In genomic region chrX:18830396-18830795, dm6 we compare ENCODE assay signal across 1 fruit fly cellular context.
TF ChIP-seq lines count a peak whose summit lies in the region.

CG7101 (plus strand) TSS chrX:18830591.

TF ChIP-seq in whole organism, embryonic, 481 proteins besides CTCF, POLR2A, EP300 and RAD21 (continued from another document):
- TF ChIP-seq CG12299 (tag; optimal IDR thresholded peaks at IDR 0.05; lab: Kevin White, UChicago) (no peak), Dp (GFP tag; optimal IDR thresholded peaks at IDR 0.05; lab: Kevin White, UChicago) (peak; percentile 71), Rfx (GFP tag; IDR thresholded peaks at IDR 0.05; lab: Robert Waterston, UW) (peak; percentile 21; the same call in 1 of the 2 replicates), Ets65A (GFP tag; lab: Kevin White, UChicago) (no peak), eve (GFP tag; optimal IDR thresholded peaks at IDR 0.05; lab: Kevin White, UChicago) (no peak), CG3995 (GFP tag; optimal IDR thresholded peaks at IDR 0.05; lab: Kevin White, UChicago) (peak; percentile 94), row (GFP tag; IDR thresholded peaks at IDR 0.05; lab: Robert Waterston, UW) (peak; percentile 31; the same call in 1 of the 3 replicates), CG7928 (GFP tag; optimal IDR thresholded peaks at IDR 0.05; lab: Kevin White, UChicago) (no peak), CG12659 (GFP tag; optimal IDR thresholded peaks at IDR 0.05; lab: Kevin White, UChicago) (peak; percentile 47), unc-4 (GFP tag; IDR thresholded peaks at IDR 0.05; lab: Robert Waterston, UW; ENCODE audit: partially characterized antibody) (peak; percentile 61), mld (GFP tag; IDR thresholded peaks at IDR 0.05; lab: Robert Waterston, UW; ENCODE audit: partially characterized antibody) (peak; percentile 61; the same call in 1 of the 3 replicates), CG14441 (GFP tag; IDR thresholded peaks at IDR 0.05; lab: Robert Waterston, UW) (no peak), chinmo (GFP tag; IDR thresholded peaks at IDR 0.05; lab: Robert Waterston, UW; ENCODE audit: partially characterized antibody) (0 out of 4 replicates have a peak, but pooled peaks have one; percentile 76), CG6854 (GFP tag; optimal IDR thresholded peaks at IDR 0.05; lab: Kevin White, UChicago) (no peak), dmrt99B (tag; optimal IDR thresholded peaks at IDR 0.05; lab: Kevin White, UChicago) (no peak), Sin3A (optimal IDR thresholded peaks at IDR 0.05; lab: Kevin White, UChicago) (peak; percentile 9), Sry-δ (GFP tag; optimal IDR thresholded peaks at IDR 0.05; lab: Kevin White, UChicago) (peak; percentile 64), CG9876 (GFP tag; optimal IDR thresholded peaks at IDR 0.05; lab: Kevin White, UChicago) (no peak), bbx (GFP tag; IDR thresholded peaks at IDR 0.05; lab: Robert Waterston, UW; ENCODE audit: partially characterized antibody) (peak; percentile 70), nmo (GFP tag; optimal IDR thresholded peaks at IDR 0.05; lab: Kevin White, UChicago) (peak; percentile 2), amos (GFP tag; IDR thresholded peaks at IDR 0.05; lab: Robert Waterston, UW; ENCODE audit: partially characterized antibody) (peak; percentile 63), vvl (GFP tag; IDR thresholded peaks at IDR 0.05; lab: Robert Waterston, UW) (0 out of 2 replicates have a peak, but pooled peaks have one; percentile 14), br (optimal IDR thresholded peaks at IDR 0.05; lab: Kevin White, UChicago) (no peak), CG34422 (GFP tag; IDR thresholded peaks at IDR 0.05; lab: Robert Waterston, UW) (peak; percentile 89), HLHmδ (GFP tag; optimal IDR thresholded peaks at IDR 0.05; lab: Kevin White, UChicago) (no peak), HLH4C (GFP tag; IDR thresholded peaks at IDR 0.05; lab: Robert Waterston, UW; ENCODE audit: partially characterized antibody) (peak; percentile 79), Lhr (GFP tag; optimal IDR thresholded peaks at IDR 0.05; lab: Kevin White, UChicago) (peak; percentile 55), ato (GFP tag; IDR thresholded peaks at IDR 0.05; lab: Robert Waterston, UW; ENCODE audit: partially characterized antibody) (peak; percentile 72), CG30020 (tag; optimal IDR thresholded peaks at IDR 0.05; lab: Kevin White, UChicago) (peak; percentile 25), ap (GFP tag; IDR thresholded peaks at IDR 0.05; lab: Robert Waterston, UW) (no peak), CG7963 (GFP tag; IDR thresholded peaks at IDR 0.05; lab: Robert Waterston, UW; ENCODE audit: partially characterized antibody) (peak; percentile 70), MBD-R2 (GFP tag; IDR thresholded peaks at IDR 0.05; lab: Robert Waterston, UW) (peak; percentile 78), CG18764 (GFP tag; optimal IDR thresholded peaks at IDR 0.05; lab: Kevin White, UChicago) (no peak), CG1603 (tag; optimal IDR thresholded peaks at IDR 0.05; lab: Kevin White, UChicago) (peak; percentile 59), CG34224 (GFP tag; IDR thresholded peaks at IDR 0.05; lab: Robert Waterston, UW; ENCODE audit: partially characterized antibody) (peak; percentile 73; the same call in 2 of the 3 replicates), CG13287 (GFP tag; IDR thresholded peaks at IDR 0.05; lab: Robert Waterston, UW; ENCODE audit: partially characterized antibody) (peak; percentile 79), Opbp (GFP tag; IDR thresholded peaks at IDR 0.05; lab: Robert Waterston, UW; ENCODE audit: partially characterized antibody) (peak; percentile 71; the same call in 2 of the 3 replicates), CG31365 (tag; optimal IDR thresholded peaks at IDR 0.05; lab: Kevin White, UChicago) (no peak), stwl (tag; optimal IDR thresholded peaks at IDR 0.05; lab: Kevin White, UChicago) (peak; percentile 98), trh (GFP tag; optimal IDR thresholded peaks at IDR 0.05; lab: Kevin White, UChicago) (no peak), CG2678 (tag; optimal IDR thresholded peaks at IDR 0.05; lab: Kevin White, UChicago) (no peak), CG3726 (GFP tag; IDR thresholded peaks at IDR 0.05; lab: Robert Waterston, UW) (no peak), sna (GFP tag; IDR thresholded peaks at IDR 0.05; lab: Robert Waterston, UW; ENCODE audit: partially characterized antibody) (peak; percentile 70), gfzf (GFP tag; optimal IDR thresholded peaks at IDR 0.05; lab: Kevin White, UChicago) (peak; percentile 70), Myb (GFP tag; optimal IDR thresholded peaks at IDR 0.05; lab: Kevin White, UChicago) (peak; percentile 54), BEAF-32 (GFP tag; optimal IDR thresholded peaks at IDR 0.05; lab: Kevin White, UChicago) (peak; percentile 60), inv (GFP tag; IDR thresholded peaks at IDR 0.05; lab: Robert Waterston, UW; ENCODE audit: partially characterized antibody) (peak; percentile 52), Dref (GFP tag; IDR thresholded peaks at IDR 0.05; lab: Robert Waterston, UW) (peak; percentile 82), CG4617 (GFP tag; optimal IDR thresholded peaks at IDR 0.05; lab: Kevin White, UChicago; ENCODE audit: borderline replicate concordance) (no peak), CG8281 (tag; optimal IDR thresholded peaks at IDR 0.05; lab: Kevin White, UChicago) (no peak), chif (GFP tag; optimal IDR thresholded peaks at IDR 0.05; lab: Kevin White, UChicago) (no peak), CG15514 (GFP tag; optimal IDR thresholded peaks at IDR 0.05; lab: Kevin White, UChicago) (peak; percentile 55), CG17829 (tag; optimal IDR thresholded peaks at IDR 0.05; lab: Kevin White, UChicago) (no peak), mirr (GFP tag; optimal IDR thresholded peaks at IDR 0.05; lab: Kevin White, UChicago) (no peak), Sox102F (GFP tag; optimal IDR thresholded peaks at IDR 0.05; lab: Kevin White, UChicago) (no peak), dpn (GFP tag; optimal IDR thresholded peaks at IDR 0.05; lab: Kevin White, UChicago) (no peak), D19A (tag; optimal IDR thresholded peaks at IDR 0.05; lab: Kevin White, UChicago) (no peak), CG8290 (GFP tag; optimal IDR thresholded peaks at IDR 0.05; lab: Kevin White, UChicago) (peak; percentile 25), CG8290 (tag; optimal IDR thresholded peaks at IDR 0.05; lab: Kevin White, UChicago) (no peak), Nf-YA (GFP tag; IDR thresholded peaks at IDR 0.05; lab: Robert Waterston, UW) (no peak), Scr (GFP tag; IDR thresholded peaks at IDR 0.05; lab: Robert Waterston, UW; ENCODE audit: partially characterized antibody) (peak; percentile 69), sens (GFP tag; lab: Kevin White, UChicago) (peak; percentile 33), phol (tag; optimal IDR thresholded peaks at IDR 0.05; lab: Kevin White, UChicago) (peak; percentile 11), nerfin-2 (GFP tag; IDR thresholded peaks at IDR 0.05; lab: Robert Waterston, UW; ENCODE audit: partially characterized antibody) (peak; percentile 56), hb (GFP tag; IDR thresholded peaks at IDR 0.05; lab: Robert Waterston, UW; ENCODE audit: partially characterized antibody) (peak; percentile 50; the same call in 1 of the 3 replicates), CG9797 (GFP tag; optimal IDR thresholded peaks at IDR 0.05; lab: Kevin White, UChicago) (peak; percentile 72), Med (GFP tag; lab: Kevin White, UChicago) (peak; percentile 62), YL-1 (GFP tag; optimal IDR thresholded peaks at IDR 0.05; lab: Kevin White, UChicago) (peak; percentile 6), oc (tag; optimal IDR thresholded peaks at IDR 0.05; lab: Kevin White, UChicago) (no peak), E2f2 (GFP tag; IDR thresholded peaks at IDR 0.05; lab: Robert Waterston, UW) (peak; percentile 81), NK7.1 (GFP tag; optimal IDR thresholded peaks at IDR 0.05; lab: Kevin White, UChicago) (no peak), CG14860 (GFP tag; IDR thresholded peaks at IDR 0.05; lab: Robert Waterston, UW; ENCODE audit: partially characterized antibody) (peak; percentile 62), MESR4 (GFP tag; optimal IDR thresholded peaks at IDR 0.05; lab: Kevin White, UChicago) (peak; percentile 48), esg (GFP tag; conservative IDR thresholded peaks at IDR 0.05; lab: Robert Waterston, UW) (no peak), Xbp1 (GFP tag; optimal IDR thresholded peaks at IDR 0.05; lab: Kevin White, UChicago) (peak; percentile 3), hbn (GFP tag; IDR thresholded peaks at IDR 0.05; lab: Robert Waterston, UW; ENCODE audit: partially characterized antibody) (peak; percentile 59; the same call in 1 of the 2 replicates)
